Fruit fly (Drosophila melanogaster) Kc167 (cell line): ENCODE measurements around the gene ct.

Experiments
- Myc ChIP-seq: fragments of >200 bp; optimal IDR thresholded peaks from 2 replicates; lab custom pipeline; 2017; ENCODE audit warnings: missing external identifiers
- h ChIP-seq: fragments of >200 bp; optimal IDR thresholded peaks from 3 replicates; lab custom pipeline; 2018; ENCODE audit warnings: missing external identifiers
- insv ChIP-seq: fragments of >200 bp; optimal IDR thresholded peaks from 3 replicates; lab custom pipeline; 2018; ENCODE audit warnings: missing external identifiers
- psq ChIP-seq: fragments of >200 bp; optimal IDR thresholded peaks from 2 replicates; lab custom pipeline; 2017; ENCODE audit warnings: missing external identifiers

DNA sequence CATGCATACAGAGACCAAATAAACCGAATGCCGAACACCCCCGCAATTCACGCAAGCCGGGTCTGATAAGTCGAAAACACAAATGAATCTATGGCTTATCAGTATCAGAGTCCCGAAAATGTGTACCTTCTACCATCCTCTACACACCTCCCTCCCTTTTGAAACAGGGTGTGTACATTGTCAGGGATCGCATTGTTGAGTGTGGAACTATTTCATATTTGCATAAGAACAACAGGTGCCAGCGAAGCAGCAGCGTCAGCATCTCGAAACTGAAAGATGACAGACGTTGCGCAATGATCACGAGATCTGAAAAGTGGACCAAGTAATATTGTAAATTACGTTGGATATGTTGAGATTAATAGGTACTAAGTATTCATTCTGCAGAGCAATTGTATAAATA, 28.4 kb upstream of the ct start:
- TF ChIP-seq Myc (lab: Kevin White, UChicago) = no peak
- TF ChIP-seq psq (lab: Kevin White, UChicago) = no peak
- TF ChIP-seq insv (lab: Kevin White, UChicago) = no peak
- no peak for TF ChIP-seq h (lab: Kevin White, UChicago)
